Worm (Caenorhabditis elegans): ENCODE data around the gene irld-17.

Gene irld-17

ce11 chrV:1678228-1678627 lies 46.4 kb downstream of the irld-17 start, which contains the start of gene srw-98:
TSS of gene srw-98 (minus strand) at chrV:1678328.
- TF ChIP-seq nhr-76 (tag; optimal IDR thresholded peaks at IDR 0.05) (no peak), jun-1 (tag; optimal IDR thresholded peaks at IDR 0.05) (no peak), fos-1 (tag; optimal IDR thresholded peaks at IDR 0.05) (no peak), hpl-2 (GFP tag; optimal IDR thresholded peaks at IDR 0.05) (no peak), efl-1 (optimal IDR thresholded peaks at IDR 0.05) (no peak), efl-1 (GFP tag; optimal IDR thresholded peaks at IDR 0.05 in 1 of 2) (no peak), pag-3 (tag; optimal IDR thresholded peaks at IDR 0.05; ENCODE audit: borderline replicate concordance, insufficient read depth) (no peak), nhr-71 (tag; optimal IDR thresholded peaks at IDR 0.05) (no peak), aly-2 (tag; optimal IDR thresholded peaks at IDR 0.05) (no peak), C34B4.2 (tag; optimal IDR thresholded peaks at IDR 0.05) (no peak), Y116A8C.19 (tag; optimal IDR thresholded peaks at IDR 0.05; ENCODE audit: borderline replicate concordance) (no peak), ztf-11 (tag; optimal IDR thresholded peaks at IDR 0.05) (no peak), pax-3 (tag; optimal IDR thresholded peaks at IDR 0.05) (no peak)

- TF ChIP-seq fkh-4 (tag; optimal IDR thresholded peaks at IDR 0.05; ENCODE audit: borderline replicate concordance) (no peak), ces-1 (GFP tag; optimal IDR thresholded peaks at IDR 0.05) (no peak), nhr-76 (tag; optimal IDR thresholded peaks at IDR 0.05) (no peak), efl-1 (optimal IDR thresholded peaks at IDR 0.05) (no peak), efl-1 (GFP tag; optimal IDR thresholded peaks at IDR 0.05 in 1 of 2) (no peak), nhr-85 (tag) (no peak), tlp-1 (tag; optimal IDR thresholded peaks at IDR 0.05) (no peak), isw-1 (GFP tag; IDR thresholded peaks at IDR 0.05) (no peak), hlh-4 (tag; optimal IDR thresholded peaks at IDR 0.05) (no peak), unc-62 (GFP tag; optimal IDR thresholded peaks at IDR 0.05) (no peak), tbx-2 (tag; optimal IDR thresholded peaks at IDR 0.05) (no peak), C16A3.4 (tag; optimal IDR thresholded peaks at IDR 0.05) (no peak), pax-3 (tag; optimal IDR thresholded peaks at IDR 0.05) (no peak)
Measured at ce11 chrV:1680770-1681169, 49.0 kb downstream of the irld-17 start, which contains the start of gene srw-91. TSS of gene srw-91 (minus strand) at chrV:1680870.

- TF ChIP-seq mab-9 (GFP tag; IDR thresholded peaks at IDR 0.05) (no peak), nhr-237 (tag; optimal IDR thresholded peaks at IDR 0.05) (no peak), tbx-2 (tag; optimal IDR thresholded peaks at IDR 0.05) (no peak), unc-30 (tag; optimal IDR thresholded peaks at IDR 0.05) (no peak), ets-5 (GFP tag; IDR thresholded peaks at IDR 0.05) (no peak), nhr-12 (tag; optimal IDR thresholded peaks at IDR 0.05) (no peak)
Measured at ce11 chrV:1682279-1682678, 50.5 kb downstream of the irld-17 start, which contains the start of gene srh-3. TSS of gene srh-3 (plus strand) at chrV:1682579.

ce11 chrV:1685328-1685727 lies 53.5 kb downstream of the irld-17 start, which contains the start of gene srh-5:
TSS of gene srh-5 (plus strand) at chrV:1685628.
- TF ChIP-seq lin-14 (GFP tag; optimal IDR thresholded peaks at IDR 0.05) (no peak), elt-2 (tag; optimal IDR thresholded peaks at IDR 0.05) (no peak), elt-3 (tag; optimal IDR thresholded peaks at IDR 0.05) (no peak), Y116A8C.19 (tag; optimal IDR thresholded peaks at IDR 0.05; ENCODE audit: borderline replicate concordance) (no peak), lir-3 (tag; optimal IDR thresholded peaks at IDR 0.05; ENCODE audit: poor library complexity) (no peak), nhr-237 (tag; optimal IDR thresholded peaks at IDR 0.05) (no peak), alr-1 (tag; optimal IDR thresholded peaks at IDR 0.05; ENCODE audit: borderline replicate concordance) (no peak), vab-15 (tag; optimal IDR thresholded peaks at IDR 0.05) (no peak), efl-3 (GFP tag; optimal IDR thresholded peaks at IDR 0.05) (no peak), aly-2 (tag; optimal IDR thresholded peaks at IDR 0.05) (no peak), nhr-90 (tag; optimal IDR thresholded peaks at IDR 0.05; ENCODE audit: poor library complexity) (no peak), ztf-4 (tag; optimal IDR thresholded peaks at IDR 0.05) (no peak)
